Worm (Caenorhabditis elegans): ENCODE data around the gene F53B1.9.

DNA sequence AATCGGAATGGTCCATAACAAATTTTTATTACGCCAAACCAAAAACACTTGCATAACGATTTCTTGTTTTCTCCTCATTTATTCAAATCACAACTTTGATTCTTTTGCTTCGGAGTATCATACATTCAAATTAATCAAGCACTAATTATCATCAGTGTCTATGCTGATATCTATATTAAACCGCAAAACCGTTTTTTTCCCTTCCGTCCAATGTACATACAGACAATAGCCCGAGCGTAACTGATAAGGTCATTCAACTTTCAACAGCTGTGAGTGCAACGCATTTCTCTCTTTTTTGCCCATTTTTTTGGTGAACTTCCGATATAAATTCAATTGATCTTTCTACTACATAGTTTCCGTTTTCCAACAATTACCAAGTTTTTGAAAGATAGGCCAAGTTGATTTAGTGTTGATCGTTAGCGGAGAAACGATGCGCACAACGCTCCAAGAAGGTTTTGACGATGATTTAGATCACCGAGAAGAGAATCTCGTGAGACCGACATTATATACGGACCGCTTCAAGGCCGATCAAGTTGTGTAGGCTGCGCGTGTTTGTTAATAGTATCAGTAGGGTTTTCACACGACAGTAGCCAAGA, 46.2 kb upstream of the F53B1.9 start:
- TF ChIP-seq him-1 (tag; optimal IDR thresholded peaks at IDR 0.05) (no peak), W03F9.2 (tag; optimal IDR thresholded peaks at IDR 0.05) (no peak)
